Worm (Caenorhabditis elegans): Measurements from ENCODE around the gene epac-1.

Gene epac-1

ce11 chrIII:10211889-10212494, 23.0 kb downstream of the epac-1 start, which contains the start of the genes blos-1 and best-18:
Gene blos-1 (minus strand): TSS chrIII:10211946.
Gene best-18 (plus strand): TSS chrIII:10212396.
- TF ChIP-seq nhr-77 (tag; optimal IDR thresholded peaks at IDR 0.05), result peak; percentile 15
- no peak for TF ChIP-seq egl-43 (GFP tag; IDR thresholded peaks at IDR 0.05)
- TF ChIP-seq Y5F2A.4 (GFP tag; optimal IDR thresholded peaks at IDR 0.05), result no peak
- TF ChIP-seq nhr-28 (tag; optimal IDR thresholded peaks at IDR 0.05), result peak; percentile 31
- TF ChIP-seq tra-1 (GFP tag; IDR thresholded peaks at IDR 0.05), result no peak
- TF ChIP-seq lin-1 (GFP tag; IDR thresholded peaks at IDR 0.05), result no peak
- TF ChIP-seq set-16 (GFP tag; IDR thresholded peaks at IDR 0.05), result no peak
- no peak for TF ChIP-seq D1046.2 (GFP tag; IDR thresholded peaks at IDR 0.05)
- TF ChIP-seq daf-16 (GFP tag; optimal IDR thresholded peaks at IDR 0.05), result no peak
- TF ChIP-seq daf-16 (tag; optimal IDR thresholded peaks at IDR 0.05), result peak; percentile 69
- no peak for TF ChIP-seq lsy-2 (tag; optimal IDR thresholded peaks at IDR 0.05)
- no peak for TF ChIP-seq lin-38 (GFP tag; IDR thresholded peaks at IDR 0.05)
- no peak for TF ChIP-seq ZK337.2 (GFP tag; IDR thresholded peaks at IDR 0.05)
- no peak for TF ChIP-seq pha-4 (GFP tag; IDR thresholded peaks at IDR 0.05)
- TF ChIP-seq pha-4 (tag; optimal IDR thresholded peaks at IDR 0.05), result no peak

ce11 chrIII:10214540-10214979, 25.5 kb downstream of the epac-1 start:
- TF ChIP-seq madf-9 (GFP tag; conservative IDR thresholded peaks at IDR 0.05) (peak; percentile 79), daf-12 (tag; optimal IDR thresholded peaks at IDR 0.05) (no peak), zip-11 (GFP tag; IDR thresholded peaks at IDR 0.05) (no peak), daf-16 (GFP tag; optimal IDR thresholded peaks at IDR 0.05) (peak; percentile 40 to 51), daf-16 (tag; optimal IDR thresholded peaks at IDR 0.05) (peak; percentile 69), lin-1 (GFP tag; IDR thresholded peaks at IDR 0.05) (peak; percentile 61; the same call in 1 of the 2 replicates), jun-1 (tag; optimal IDR thresholded peaks at IDR 0.05) (peak; percentile 49), nhr-237 (tag; optimal IDR thresholded peaks at IDR 0.05) (no peak), ceh-82 (tag; optimal IDR thresholded peaks at IDR 0.05) (no peak), ztf-11 (tag; optimal IDR thresholded peaks at IDR 0.05) (no peak), unc-130 (GFP tag; optimal IDR thresholded peaks at IDR 0.05) (no peak), lin-39 (tag; optimal IDR thresholded peaks at IDR 0.05) (no peak), T20F7.1 (GFP tag; optimal IDR thresholded peaks at IDR 0.05) (no peak), vab-7 (GFP tag; IDR thresholded peaks at IDR 0.05) (no peak), ama-1 (optimal IDR thresholded peaks at IDR 0.05) (peak; percentile 90), rbr-2 (tag; optimal IDR thresholded peaks at IDR 0.05) (peak; percentile 17), set-16 (GFP tag; IDR thresholded peaks at IDR 0.05) (peak; percentile 27; the same call in 1 of the 2 replicates), mdl-1 (tag; optimal IDR thresholded peaks at IDR 0.05) (no peak), dve-1 (tag; optimal IDR thresholded peaks at IDR 0.05; ENCODE audit: insufficient read depth) (peak; percentile 87), R02D3.7 (tag; optimal IDR thresholded peaks at IDR 0.05) (no peak), daf-8 (GFP tag; IDR thresholded peaks at IDR 0.05) (no peak), snpc-4 (tag; optimal IDR thresholded peaks at IDR 0.05) (no peak), mep-1 (tag; optimal IDR thresholded peaks at IDR 0.05) (peak; percentile 87), daf-19 (GFP tag; conservative IDR thresholded peaks at IDR 0.05) (no peak), zfp-2 (tag; optimal IDR thresholded peaks at IDR 0.05) (peak; percentile 5), T26A8.4 (GFP tag; IDR thresholded peaks at IDR 0.05) (peak; percentile 91), dmd-8 (GFP tag; IDR thresholded peaks at IDR 0.05) (0 out of 2 replicates have a peak, but pooled peaks have one; percentile 37), nhr-25 (tag; optimal IDR thresholded peaks at IDR 0.05; ENCODE audit: borderline replicate concordance, insufficient read depth) (peak; percentile 69), ZK337.2 (GFP tag; IDR thresholded peaks at IDR 0.05) (0 out of 2 replicates have a peak, but pooled peaks have one; percentile 25), fkh-10 (GFP tag; optimal IDR thresholded peaks at IDR 0.05) (no peak), mdt-29 (GFP tag; IDR thresholded peaks at IDR 0.05) (peak; percentile 64), cey-2 (tag; optimal IDR thresholded peaks at IDR 0.05; ENCODE audit: borderline replicate concordance, insufficient read depth) (no peak), snpc-1.2 (GFP tag; IDR thresholded peaks at IDR 0.05) (0 out of 2 replicates have a peak, but pooled peaks have one; percentile 58), nhr-6 (tag; optimal IDR thresholded peaks at IDR 0.05) (no peak), ceh-28 (tag; optimal IDR thresholded peaks at IDR 0.05) (no peak), Y48G9A.11 (GFP tag; IDR thresholded peaks at IDR 0.05) (peak; percentile 70), nhr-48 (tag; optimal IDR thresholded peaks at IDR 0.05) (peak; percentile 65), Y5F2A.4 (GFP tag; optimal IDR thresholded peaks at IDR 0.05) (peak; percentile 2), tag-97 (GFP tag; IDR thresholded peaks at IDR 0.05) (no peak), egl-27 (tag; optimal IDR thresholded peaks at IDR 0.05) (no peak)
